Fruit fly (Drosophila melanogaster) whole organism, embryonic: ENCODE data around the gene Not10.

ENCODE experiments used
- Antp ChIP-seq: fragments of 200-800 bp; sonication (Bioruptor generic); optimal IDR thresholded peaks from 3 replicates; lab custom pipeline; 2016; ENCODE audit warnings: missing biosample characterization, missing genetic modification characterization
- B-H1 ChIP-seq: fragments of 200-800 bp; sonication (Bioruptor generic); IDR thresholded peaks from 3 replicates; pipeline ENCODE4 v1.3.6; 2022; ENCODE audit warnings: missing biosample characterization, missing genetic modification characterization
- CG11504 ChIP-seq: fragments of 200-800 bp; sonication (Bioruptor generic); optimal IDR thresholded peaks from 3 replicates; lab custom pipeline; 2019; ENCODE audit warnings: missing biosample characterization, mild to moderate bottlenecking, missing genetic modification characterization, moderate library complexity
- CG12299 ChIP-seq: fragments of 200-800 bp; sonication (Bioruptor generic); optimal IDR thresholded peaks from 2 replicates; lab custom pipeline; 2018; ENCODE audit warnings: missing biosample characterization, mild to moderate bottlenecking, missing genetic modification characterization
- CG1233 ChIP-seq: fragments of 200-800 bp; sonication (Bioruptor generic); optimal IDR thresholded peaks from 4 replicates; lab custom pipeline; 2018; ENCODE audit warnings: missing biosample characterization, mild to moderate bottlenecking, missing genetic modification characterization
- CG12659 ChIP-seq: fragments of 200-800 bp; sonication (Bioruptor generic); optimal IDR thresholded peaks from 3 replicates; lab custom pipeline; 2017; ENCODE audit warnings: mild to moderate bottlenecking, missing biosample characterization, missing genetic modification reagents, missing genetic modification characterization
- CG13296 ChIP-seq: fragments of 200-800 bp; sonication (Bioruptor generic); optimal IDR thresholded peaks from 3 replicates; lab custom pipeline; 2018; ENCODE audit warnings: missing biosample characterization, mild to moderate bottlenecking, missing genetic modification characterization
- CG13424 ChIP-seq: fragments of 200-800 bp; sonication (Bioruptor generic); optimal IDR thresholded peaks from 2 replicates; lab custom pipeline; 2019; ENCODE audit warnings: missing biosample characterization, mild to moderate bottlenecking, missing genetic modification characterization, moderate library complexity
- CG14667 ChIP-seq: fragments of 200-800 bp; sonication (Bioruptor generic); IDR thresholded peaks from 2 replicates; pipeline ENCODE4 v1.3.6; 2022; ENCODE audit warnings: missing biosample characterization, missing genetic modification characterization
- CG14965 ChIP-seq: fragments of 200-800 bp; sonication (Bioruptor generic); optimal IDR thresholded peaks from 2 replicates; lab custom pipeline; 2016; ENCODE audit warnings: missing biosample characterization, missing genetic modification characterization, borderline replicate concordance
- CG1603 ChIP-seq: fragments of 200-800 bp; sonication (Bioruptor generic); optimal IDR thresholded peaks from 2 replicates; lab custom pipeline; 2019; ENCODE audit warnings: missing biosample characterization, mild to moderate bottlenecking, missing genetic modification characterization, moderate library complexity
- CG17612 ChIP-seq: fragments of 200-800 bp; sonication (Bioruptor generic); IDR thresholded peaks from 2 replicates; pipeline ENCODE4 v1.3.6; 2022; ENCODE audit warnings: missing biosample characterization, missing genetic modification characterization
- CG2199 ChIP-seq: fragments of 200-800 bp; sonication (Bioruptor generic); IDR thresholded peaks from 3 replicates; pipeline ENCODE4 v1.3.6; 2022; ENCODE audit warnings: missing biosample characterization, missing genetic modification characterization
- CG2678 ChIP-seq: fragments of 200-800 bp; sonication (Bioruptor generic); optimal IDR thresholded peaks from 3 replicates; lab custom pipeline; 2019; ENCODE audit warnings: missing biosample characterization, mild to moderate bottlenecking, missing genetic modification characterization, moderate library complexity
- CG3847 ChIP-seq: fragments of 200-800 bp; sonication (Bioruptor generic); IDR thresholded peaks from 2 replicates; pipeline ENCODE4 v1.3.6; 2022; ENCODE audit warnings: missing biosample characterization, missing genetic modification characterization
- CG4282 ChIP-seq: fragments of 200-800 bp; sonication (Bioruptor generic); optimal IDR thresholded peaks from 2 replicates; lab custom pipeline; 2016; ENCODE audit warnings: missing biosample characterization, missing genetic modification characterization
- CG6791 ChIP-seq: fragments of 200-800 bp; sonication (Bioruptor generic); IDR thresholded peaks from 3 replicates; pipeline ENCODE4 v1.3.6; 2022; ENCODE audit warnings: missing biosample characterization, missing genetic modification characterization; ENCODE audit not compliant: partially characterized antibody
- CG7839 ChIP-seq: fragments of 200-800 bp; sonication (Bioruptor generic); optimal IDR thresholded peaks from 3 replicates; lab custom pipeline; 2018; ENCODE audit warnings: missing biosample characterization, mild to moderate bottlenecking, missing genetic modification characterization, moderate library complexity
- CG9609 ChIP-seq: fragments of 200-800 bp; sonication (Bioruptor generic); optimal IDR thresholded peaks from 3 replicates; lab custom pipeline; 2016; ENCODE audit warnings: missing biosample characterization, missing genetic modification characterization
- Chrac-16 ChIP-seq: fragments of 200-800 bp; sonication (Bioruptor generic); optimal IDR thresholded peaks from 3 replicates; lab custom pipeline; 2016; ENCODE audit warnings: missing biosample characterization, missing genetic modification characterization
- Doc2 ChIP-seq: fragments of 200-800 bp; sonication (Bioruptor generic); IDR thresholded peaks from 2 replicates; pipeline ENCODE4 v1.3.6; 2022; ENCODE audit warnings: missing biosample characterization, missing genetic modification characterization
- E2f1 ChIP-seq: fragments of 200-800 bp; sonication (Bioruptor generic); IDR thresholded peaks from 2 replicates; pipeline ENCODE4 v1.3.6; 2022; ENCODE audit warnings: missing biosample characterization, missing genetic modification characterization
- Fer3 ChIP-seq: fragments of 200-800 bp; sonication (Bioruptor generic); optimal IDR thresholded peaks from 2 replicates; lab custom pipeline; 2018; ENCODE audit warnings: missing biosample characterization, mild to moderate bottlenecking, missing genetic modification characterization, moderate library complexity
- Gug ChIP-seq: fragments of 200-800 bp; sonication (Bioruptor generic); IDR thresholded peaks from 4 replicates; pipeline ENCODE4 v1.3.6; 2022; ENCODE audit warnings: missing biosample characterization, missing genetic modification characterization
- HmgD ChIP-seq: fragments of 200-800 bp; sonication (Bioruptor generic); optimal IDR thresholded peaks from 3 replicates; lab custom pipeline; 2016; ENCODE audit warnings: missing biosample characterization, missing genetic modification characterization
- HmgZ ChIP-seq: fragments of 200-800 bp; sonication (Bioruptor generic); optimal IDR thresholded peaks from 2 replicates; lab custom pipeline; 2018; ENCODE audit warnings: missing biosample characterization, mild to moderate bottlenecking, missing genetic modification characterization
- NfI ChIP-seq: fragments of 200-800 bp; sonication (Bioruptor generic); optimal IDR thresholded peaks from 3 replicates; lab custom pipeline; 2018; ENCODE audit warnings: missing biosample characterization, mild to moderate bottlenecking, missing genetic modification characterization, moderate library complexity
- Optix ChIP-seq: fragments of 200-800 bp; sonication (Bioruptor generic); IDR thresholded peaks from 3 replicates; pipeline ENCODE4 v1.3.6; 2022; ENCODE audit warnings: missing biosample characterization, missing genetic modification characterization
- Rfx ChIP-seq: fragments of 200-800 bp; sonication (Bioruptor generic); IDR thresholded peaks from 2 replicates; pipeline ENCODE4 v1.3.6; 2022; ENCODE audit warnings: missing biosample characterization, missing genetic modification characterization
- dan ChIP-seq: fragments of 200-800 bp; sonication (Bioruptor generic); IDR thresholded peaks from 2 replicates; pipeline ENCODE4 v1.3.6; 2022; ENCODE audit warnings: missing biosample characterization, missing genetic modification characterization
- danr ChIP-seq: fragments of 200-800 bp; sonication (Bioruptor generic); IDR thresholded peaks from 2 replicates; pipeline ENCODE4 v1.3.6; 2022; ENCODE audit warnings: missing biosample characterization, missing genetic modification characterization
- eyg ChIP-seq: fragments of 200-800 bp; sonication (Bioruptor generic); optimal IDR thresholded peaks from 3 replicates; lab custom pipeline; 2016; ENCODE audit warnings: missing biosample characterization, missing genetic modification characterization
- gcm ChIP-seq: fragments of 200-800 bp; sonication (Bioruptor generic); optimal IDR thresholded peaks from 2 replicates; lab custom pipeline; 2019; ENCODE audit warnings: missing biosample characterization, mild to moderate bottlenecking, missing genetic modification characterization, moderate library complexity
- grau ChIP-seq: fragments of 200-800 bp; optimal IDR thresholded peaks from 3 replicates; lab custom pipeline; 2019; ENCODE audit warnings: missing biosample characterization, mild to moderate bottlenecking, missing genetic modification characterization, moderate library complexity
- gro ChIP-seq: fragments of 200-800 bp; sonication (Bioruptor generic); optimal IDR thresholded peaks from 2 replicates; lab custom pipeline; 2016; ENCODE audit warnings: missing biosample characterization, missing genetic modification characterization
- h ChIP-seq: fragments of >200 bp; optimal IDR thresholded peaks from 2 replicates; lab custom pipeline; 2017
- hkb ChIP-seq, 2 experiments: fragments of 200-800 bp in 1 of 2; fragments of >200 bp in 1 of 2; sonication (Bioruptor generic) in 1 of 2; IDR thresholded peaks in 1 of 2; optimal IDR thresholded peaks in 1 of 2; 2 replicates each; pipeline versions ENCODE4 v1.3.6 to Lab custom; 2017 to 2022; ENCODE audit warnings: missing biosample characterization in 1 of 2, missing genetic modification characterization in 1 of 2
- ind ChIP-seq: fragments of 200-800 bp; sonication (Bioruptor generic); optimal IDR thresholded peaks from 3 replicates; lab custom pipeline; 2016; ENCODE audit warnings: missing biosample characterization, missing genetic modification characterization
- lbe ChIP-seq: fragments of 200-800 bp; sonication (Bioruptor generic); optimal IDR thresholded peaks from 2 replicates; lab custom pipeline; 2016; ENCODE audit warnings: missing biosample characterization, mild to moderate bottlenecking, missing genetic modification characterization
- nerfin-1 ChIP-seq: fragments of 200-800 bp; sonication (Bioruptor generic); optimal IDR thresholded peaks from 3 replicates; lab custom pipeline; 2019; ENCODE audit warnings: missing biosample characterization, mild to moderate bottlenecking, missing genetic modification characterization, moderate library complexity
- nerfin-2 ChIP-seq: fragments of 200-800 bp; sonication (Bioruptor generic); IDR thresholded peaks from 2 replicates; pipeline ENCODE4 v1.3.6; 2022; ENCODE audit warnings: missing biosample characterization, missing genetic modification characterization; ENCODE audit not compliant: partially characterized antibody
- onecut ChIP-seq: fragments of 200-800 bp; sonication (Bioruptor generic); IDR thresholded peaks from 2 replicates; pipeline ENCODE4 v1.3.6; 2022; ENCODE audit warnings: missing biosample characterization, missing genetic modification characterization
- pan ChIP-seq, 4 experiments: fragments of >200 bp in 3 of 4; fragments of 200-800 bp in 1 of 4; sonication (Bioruptor generic) in 1 of 4; optimal IDR thresholded peaks in 3 of 4; IDR thresholded peaks in 1 of 4; 2 replicates each; pipeline versions ENCODE4 v1.3.6 to Lab custom; 2017 to 2022; ENCODE audit warnings: missing biosample characterization in 2 of 4, missing genetic modification characterization in 2 of 4, mixed read lengths in 1 of 4
- tup ChIP-seq: fragments of 200-800 bp; sonication (Bioruptor generic); optimal IDR thresholded peaks from 2 replicates; lab custom pipeline; 2016; ENCODE audit warnings: missing biosample characterization, mild to moderate bottlenecking, missing genetic modification characterization, moderate library complexity
- vnd ChIP-seq: fragments of 200-800 bp; sonication (Bioruptor generic); IDR thresholded peaks from 3 replicates; pipeline ENCODE4 v1.3.6; 2022; ENCODE audit warnings: missing biosample characterization, missing genetic modification characterization; ENCODE audit not compliant: partially characterized antibody
- wdn ChIP-seq: fragments of 200-800 bp; sonication (Bioruptor generic); IDR thresholded peaks from 2 replicates; pipeline ENCODE4 v1.3.6; 2022; ENCODE audit warnings: missing biosample characterization, missing genetic modification characterization
- wor ChIP-seq: fragments of 200-800 bp; sonication (Bioruptor generic); IDR thresholded peaks from 2 replicates; pipeline ENCODE4 v1.3.6; 2022; ENCODE audit warnings: missing biosample characterization, missing genetic modification characterization
- zen2 ChIP-seq: fragments of 200-800 bp; sonication (Bioruptor generic); IDR thresholded peaks from 3 replicates; pipeline ENCODE4 v1.3.6; 2022; ENCODE audit warnings: missing biosample characterization, missing genetic modification characterization; ENCODE audit not compliant: partially characterized antibody

Not10 gene

DNA sequence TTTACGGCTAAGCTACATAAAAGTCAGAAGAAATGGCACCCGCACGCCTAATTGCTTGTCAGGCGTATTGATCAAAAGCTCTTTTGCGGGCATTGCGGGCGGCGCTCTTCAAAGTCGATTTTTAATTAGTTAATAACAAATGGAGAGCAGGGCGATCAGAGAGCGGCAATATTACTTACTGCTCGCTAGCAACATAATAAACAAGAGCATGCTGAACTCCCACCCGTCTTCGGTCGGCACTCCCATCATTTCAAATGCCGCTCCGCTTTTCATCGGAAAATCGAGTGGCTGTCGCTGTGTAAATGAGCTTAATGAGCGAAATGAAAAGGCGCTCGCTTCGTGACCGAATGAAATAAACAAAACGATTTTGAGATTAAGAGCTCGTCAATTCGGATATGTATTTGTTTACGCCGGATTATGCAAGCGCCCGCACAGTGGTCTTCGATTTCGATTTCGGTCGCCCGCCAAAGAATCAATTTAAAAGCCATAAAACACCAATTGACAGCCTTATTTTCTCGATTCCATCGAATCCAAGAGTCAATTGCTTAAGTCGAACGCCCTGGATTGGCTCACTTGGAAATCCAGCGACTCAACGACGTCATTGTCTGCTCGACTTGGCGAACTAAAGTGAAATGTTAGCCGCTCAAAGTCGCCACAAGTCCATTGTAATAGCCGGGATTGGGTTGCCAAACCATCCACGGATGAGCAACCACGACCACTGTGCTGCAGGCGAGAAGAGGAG is 23.2 kb downstream of the Not10 start (continued):
- no peak for TF ChIP-seq HmgD (GFP tag; lab: Kevin White, UChicago)
- peak; percentile 76 for TF ChIP-seq CG14667 (GFP tag; lab: Robert Waterston, UW)
- peak; percentile 72 for TF ChIP-seq B-H1
- TF ChIP-seq CG1233 (GFP tag; lab: Kevin White, UChicago): peak; percentile 63
- TF ChIP-seq CG17612: peak; percentile 64; the same call in 1 of the 2 replicates
- TF ChIP-seq CG1603 (tag; lab: Kevin White, UChicago): peak; percentile 84
- no peak for TF ChIP-seq pan (optimal IDR thresholded peaks at IDR 0.05; lab: Kevin White, UChicago)
- TF ChIP-seq pan (GFP tag; optimal IDR thresholded peaks at IDR 0.05 in 1 of 2, IDR thresholded peaks at IDR 0.05 in 1 of 2): peak in 1 of 2 experiments; percentile 73
- peak; percentile 88 for TF ChIP-seq CG13424 (tag; lab: Kevin White, UChicago)
- peak; percentile 64 for TF ChIP-seq onecut (GFP tag; lab: Robert Waterston, UW)
- no peak for TF ChIP-seq CG14965 (GFP tag; lab: Kevin White, UChicago)
- TF ChIP-seq h (lab: Kevin White, UChicago): no peak
- TF ChIP-seq HmgZ (tag; lab: Kevin White, UChicago): peak; percentile 64
- TF ChIP-seq CG3847: peak; percentile 78
- TF ChIP-seq Rfx (GFP tag; lab: Robert Waterston, UW): peak; percentile 83
- TF ChIP-seq Gug (GFP tag; lab: Robert Waterston, UW): peak; percentile 81
- peak; percentile 69 for TF ChIP-seq Fer3 (tag; lab: Kevin White, UChicago)
- TF ChIP-seq CG2678 (tag; lab: Kevin White, UChicago): peak; percentile 90
- TF ChIP-seq grau (tag; lab: Kevin White, UChicago): peak; percentile 85
- TF ChIP-seq Chrac-16 (GFP tag; lab: Kevin White, UChicago): peak; percentile 73
- TF ChIP-seq Antp (GFP tag; lab: Kevin White, UChicago): peak; percentile 89
- peak; percentile 88 for TF ChIP-seq CG11504 (tag; lab: Kevin White, UChicago)
- TF ChIP-seq danr (GFP tag; lab: Robert Waterston, UW): peak; percentile 80
- peak; percentile 84 for TF ChIP-seq CG9609 (GFP tag; lab: Kevin White, UChicago)
- TF ChIP-seq wdn (GFP tag; lab: Robert Waterston, UW): peak; percentile 55
- no peak for TF ChIP-seq lbe
- peak; percentile 67 for TF ChIP-seq gcm (GFP tag; lab: Kevin White, UChicago)
- 0 out of 2 replicates have a peak, but pooled peaks have one; percentile 18 for TF ChIP-seq nerfin-2 (GFP tag; lab: Robert Waterston, UW)
- TF ChIP-seq nerfin-1 (tag; lab: Kevin White, UChicago): peak; percentile 75
- peak; percentile 88 for TF ChIP-seq ind (GFP tag; lab: Kevin White, UChicago)
- TF ChIP-seq wor (GFP tag; lab: Robert Waterston, UW): peak; percentile 92
- TF ChIP-seq CG4282 (GFP tag; lab: Kevin White, UChicago): peak; percentile 56
- TF ChIP-seq CG12299 (tag; lab: Kevin White, UChicago): peak; percentile 66
- no peak for TF ChIP-seq gro (GFP tag; lab: Kevin White, UChicago)
- no peak for TF ChIP-seq zen2 (GFP tag; lab: Robert Waterston, UW)
- TF ChIP-seq E2f1 (GFP tag; lab: Robert Waterston, UW): peak; percentile 74
- TF ChIP-seq CG2199: no peak
- TF ChIP-seq Doc2 (GFP tag; lab: Robert Waterston, UW): 0 out of 2 replicates have a peak, but pooled peaks have one; percentile 38
- peak; percentile 87 for TF ChIP-seq NfI (GFP tag; lab: Kevin White, UChicago)
- peak; percentile 45 for TF ChIP-seq tup (GFP tag; lab: Kevin White, UChicago)
- TF ChIP-seq vnd (GFP tag; lab: Robert Waterston, UW): no peak
- TF ChIP-seq eyg (GFP tag; lab: Kevin White, UChicago): peak; percentile 68
- no peak for TF ChIP-seq CG6791
- no peak for TF ChIP-seq hkb (optimal IDR thresholded peaks at IDR 0.05; lab: Kevin White, UChicago)
- peak; percentile 91 for TF ChIP-seq hkb (GFP tag; IDR thresholded peaks at IDR 0.05; lab: Robert Waterston, UW)
- TF ChIP-seq CG7839: peak; percentile 89
- peak; percentile 66 for TF ChIP-seq CG13296 (GFP tag; lab: Kevin White, UChicago)
- TF ChIP-seq Optix: peak; percentile 80; the same call in 2 of the 3 replicates
- TF ChIP-seq dan (GFP tag; lab: Robert Waterston, UW): no peak
- peak; percentile 90 for TF ChIP-seq CG12659 (GFP tag; lab: Kevin White, UChicago)
